Worm (Caenorhabditis elegans) whole organism, L3 larva: ENCODE measurements around the gene marc-5.
"Not testable (repeated sequence)": the region's sequence is repeated elsewhere in the genome, so short reads cannot be mapped to it uniquely, and the experiment has no call there.

Experiments
- ama-1 ChIP-seq: fragments of 150-350 bp; optimal IDR thresholded peaks from 2 replicates; lab custom pipeline; 2018
- elt-3 ChIP-seq, 3 experiments: fragments of 150-350 bp in 1 of 3; sonication (generic microtip) in 2 of 3; optimal IDR thresholded peaks; 2 replicates in 2 of 3; 4 replicates in 1 of 3; lab custom pipeline; 2014 to 2017; ENCODE audit warnings: missing biosample characterization in 3 of 3, missing genetic modification characterization in 3 of 3
- nhr-11 ChIP-seq: fragments of 150-350 bp; optimal IDR thresholded peaks from 2 replicates; lab custom pipeline; 2014; ENCODE audit warnings: missing biosample characterization, missing genetic modification characterization
- pha-4 ChIP-seq: fragments of 150-350 bp; optimal IDR thresholded peaks from 2 replicates; lab custom pipeline; 2014; ENCODE audit warnings: missing biosample characterization, missing genetic modification reagents, missing genetic modification characterization
- unc-39 ChIP-seq: sonication (generic microtip); optimal IDR thresholded peaks from 4 replicates; lab custom pipeline; 2017; ENCODE audit warnings: missing biosample characterization, missing genetic modification characterization

DNA sequence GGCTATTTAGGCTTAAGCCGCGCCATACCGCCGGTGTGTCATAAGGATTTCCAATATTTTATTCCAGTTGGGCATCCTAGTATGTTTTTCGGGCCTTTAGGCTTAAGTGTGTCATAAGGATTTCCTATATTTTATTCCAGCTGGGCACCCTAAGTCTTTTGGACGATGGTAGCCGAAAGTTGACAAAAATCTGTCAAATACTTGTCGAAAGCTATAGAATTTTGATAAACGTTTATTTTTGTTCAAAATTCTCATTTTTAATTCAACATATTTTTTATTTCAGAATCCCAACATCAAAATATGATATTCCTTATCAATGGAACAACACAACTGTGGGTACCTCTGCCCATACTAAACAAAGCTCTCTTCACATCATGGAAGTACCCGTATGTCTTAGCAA is 60.8 kb downstream of the marc-5 start, which contains the start of gene sre-49:
- TF ChIP-seq elt-3 (tag; optimal IDR thresholded peaks at IDR 0.05; lab: Kevin White, UChicago); ama-1 (lab: Kevin White, UChicago); nhr-11 (tag; lab: Kevin White, UChicago); pha-4 (tag; lab: Kevin White, UChicago); unc-39: not testable (repeated sequence)
